Fruit fly (Drosophila melanogaster): Measurements from ENCODE around the gene Taf2.

The Taf2 gene

DNA sequence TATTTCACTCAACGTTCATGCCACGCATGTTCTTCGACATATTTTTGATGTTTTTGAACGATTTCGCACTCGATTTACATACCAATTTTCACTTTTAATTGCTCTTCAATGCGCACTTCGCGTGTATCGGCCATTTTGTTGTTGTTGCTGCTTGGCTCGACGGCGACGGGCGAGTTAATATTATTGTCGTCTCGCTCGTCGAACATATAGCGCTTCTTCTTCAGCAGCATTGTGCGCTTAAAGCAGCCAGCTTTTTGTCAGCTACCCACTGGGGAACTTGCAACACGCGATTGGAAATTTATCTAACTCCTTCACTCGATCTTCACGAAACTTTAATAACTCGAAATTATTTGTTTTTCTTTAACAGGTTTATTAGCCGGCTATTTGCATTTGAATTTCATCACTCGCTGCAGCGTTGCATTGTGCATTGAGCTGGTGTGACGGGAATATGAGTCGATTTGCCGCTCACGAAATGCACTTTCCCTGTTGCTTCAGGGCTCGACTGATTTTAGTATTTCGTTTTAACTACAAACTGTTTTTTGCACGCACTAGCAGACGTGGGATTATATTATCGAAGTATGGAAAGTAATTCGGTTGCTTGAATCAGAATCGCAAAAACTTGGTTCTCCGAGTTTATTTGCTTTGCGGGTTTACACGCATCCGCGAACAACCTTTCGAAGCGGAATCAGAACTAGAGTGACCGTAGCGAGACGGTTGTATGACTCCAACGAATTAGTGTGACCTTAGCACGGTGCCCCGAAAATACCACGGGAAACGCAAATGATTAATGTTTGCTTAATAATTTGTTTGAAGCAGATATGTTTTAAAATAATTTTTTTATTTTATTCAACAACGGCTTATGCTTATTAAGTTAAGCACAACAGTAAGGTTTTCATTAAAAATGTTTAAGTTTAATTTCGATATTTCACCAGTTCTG lies 33.6 kb downstream of the Taf2 start, which contains the start of gene RasGAP1:
RasGAP1 (minus strand) TSS at position 703 of the 937 bp plus-strand sequence.
- TF ChIP-seq fd96Ca (GFP tag; IDR thresholded peaks at IDR 0.05) = no peak
- TF ChIP-seq CG4496 (GFP tag; IDR thresholded peaks at IDR 0.05) = 0 out of 3 replicates have a peak, but pooled peaks have one; percentile 5

DNA sequence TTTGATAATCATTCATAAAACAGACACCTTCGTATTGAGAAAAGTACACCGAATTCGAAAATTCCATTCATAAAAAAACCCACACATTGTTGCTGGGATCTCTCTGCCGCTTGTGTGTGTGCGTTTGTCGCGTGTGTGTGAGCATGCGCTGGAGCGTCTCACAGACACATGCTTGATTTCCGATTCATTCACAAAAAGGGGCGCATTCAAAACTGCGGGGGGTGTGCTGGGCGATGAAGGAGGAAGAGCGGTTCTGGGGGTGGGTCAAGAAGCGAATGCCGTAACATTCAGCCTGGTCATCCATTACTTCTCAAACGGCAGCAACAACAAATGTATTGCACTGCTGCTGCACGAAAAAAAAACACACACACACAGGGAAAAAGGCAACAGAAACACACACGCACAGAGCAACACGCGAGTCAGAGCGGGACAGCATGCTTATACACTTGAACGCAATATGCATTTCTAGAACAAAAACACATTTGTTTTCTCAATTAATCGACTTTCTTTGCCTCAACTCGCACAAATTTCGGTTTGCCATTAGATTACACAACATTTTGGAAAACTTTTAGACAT lies 34.5 kb downstream of the Taf2 start:
- TF ChIP-seq Ets98B (GFP tag; IDR thresholded peaks at IDR 0.05) (peak; percentile 48), CG15710 (tag; optimal IDR thresholded peaks at IDR 0.05) (no peak), CG12605 (GFP tag; IDR thresholded peaks at IDR 0.05) (peak; percentile 57; the same call in 1 of the 2 replicates), CG17806 (tag; optimal IDR thresholded peaks at IDR 0.05) (no peak), Snoo (tag; optimal IDR thresholded peaks at IDR 0.05) (no peak), CG34367 (tag; optimal IDR thresholded peaks at IDR 0.05) (no peak), CG13204 (GFP tag; optimal IDR thresholded peaks at IDR 0.05) (no peak), Pif1A (GFP tag; optimal IDR thresholded peaks at IDR 0.05) (no peak), CG8159 (tag; optimal IDR thresholded peaks at IDR 0.05) (no peak), CG8301 (tag; optimal IDR thresholded peaks at IDR 0.05) (no peak), EcR (GFP tag; optimal IDR thresholded peaks at IDR 0.05) (peak; percentile 56), CG14655 (GFP tag; optimal IDR thresholded peaks at IDR 0.05) (peak; percentile 8), rn (GFP tag; IDR thresholded peaks at IDR 0.05) (0 out of 2 replicates have a peak, but pooled peaks have one; percentile 4), fd96Ca (GFP tag; IDR thresholded peaks at IDR 0.05) (peak; percentile 69), D1 (tag; optimal IDR thresholded peaks at IDR 0.05) (no peak), CG4496 (GFP tag; IDR thresholded peaks at IDR 0.05) (0 out of 3 replicates have a peak, but pooled peaks have one; percentile 25), gl (tag; optimal IDR thresholded peaks at IDR 0.05) (peak; percentile 10), CG9948 (tag; optimal IDR thresholded peaks at IDR 0.05) (no peak), CG10348 (GFP tag; IDR thresholded peaks at IDR 0.05) (no peak), Pif1B (GFP tag; optimal IDR thresholded peaks at IDR 0.05) (peak; percentile 34), CG32121 (GFP tag; IDR thresholded peaks at IDR 0.05) (peak; percentile 53)

DNA sequence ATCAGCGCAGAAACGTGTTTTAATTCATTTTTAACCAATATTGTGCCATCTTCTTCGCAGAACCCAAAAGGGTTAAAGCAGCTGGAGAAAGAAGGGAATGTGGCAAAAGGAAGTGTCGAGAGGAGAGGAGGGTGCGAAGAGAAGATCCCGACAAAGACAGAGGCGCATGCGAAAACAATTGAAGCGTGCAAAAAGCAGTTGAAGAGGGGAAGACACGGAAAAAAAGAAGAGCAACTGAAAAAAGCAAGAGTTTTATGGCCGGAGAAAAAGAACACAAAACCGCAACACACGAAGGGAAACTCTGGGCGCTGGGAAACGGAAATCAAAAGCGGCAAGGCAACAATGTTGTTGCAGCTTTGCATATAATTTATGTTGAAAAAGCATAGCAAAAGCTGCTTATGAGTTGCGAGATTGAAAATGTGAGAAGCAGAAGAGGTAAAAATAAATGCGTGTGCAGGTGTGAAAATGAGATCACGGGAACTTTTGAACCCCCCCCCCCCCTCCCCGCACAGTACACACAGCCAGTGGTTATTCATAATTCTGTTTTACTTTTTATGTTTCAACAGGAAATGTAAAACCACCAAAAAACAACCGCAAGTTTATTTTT lies 35.2 kb downstream of the Taf2 start:
- TF ChIP-seq CG8301 (tag; optimal IDR thresholded peaks at IDR 0.05) (no peak), CG10348 (GFP tag; IDR thresholded peaks at IDR 0.05) (no peak), EcR (GFP tag; optimal IDR thresholded peaks at IDR 0.05) (no peak), CG13204 (GFP tag; optimal IDR thresholded peaks at IDR 0.05) (peak; percentile 77), gl (tag; optimal IDR thresholded peaks at IDR 0.05) (peak; percentile 25), CG34367 (tag; optimal IDR thresholded peaks at IDR 0.05) (peak; percentile 61), Pif1B (GFP tag; optimal IDR thresholded peaks at IDR 0.05) (no peak), CG17806 (tag; optimal IDR thresholded peaks at IDR 0.05) (no peak), CG4496 (GFP tag; IDR thresholded peaks at IDR 0.05) (0 out of 3 replicates have a peak, but pooled peaks have one; percentile 31), D1 (tag; optimal IDR thresholded peaks at IDR 0.05) (no peak), Pif1A (GFP tag; optimal IDR thresholded peaks at IDR 0.05) (peak; percentile 5), CG15710 (tag; optimal IDR thresholded peaks at IDR 0.05) (peak; percentile 62), CG8159 (tag; optimal IDR thresholded peaks at IDR 0.05) (peak; percentile 17), rn (GFP tag; IDR thresholded peaks at IDR 0.05) (no peak), CG12605 (GFP tag; IDR thresholded peaks at IDR 0.05) (0 out of 2 replicates have a peak, but pooled peaks have one; percentile 14), Ets98B (GFP tag; IDR thresholded peaks at IDR 0.05) (no peak), CG14655 (GFP tag; optimal IDR thresholded peaks at IDR 0.05) (peak; percentile 28)

DNA sequence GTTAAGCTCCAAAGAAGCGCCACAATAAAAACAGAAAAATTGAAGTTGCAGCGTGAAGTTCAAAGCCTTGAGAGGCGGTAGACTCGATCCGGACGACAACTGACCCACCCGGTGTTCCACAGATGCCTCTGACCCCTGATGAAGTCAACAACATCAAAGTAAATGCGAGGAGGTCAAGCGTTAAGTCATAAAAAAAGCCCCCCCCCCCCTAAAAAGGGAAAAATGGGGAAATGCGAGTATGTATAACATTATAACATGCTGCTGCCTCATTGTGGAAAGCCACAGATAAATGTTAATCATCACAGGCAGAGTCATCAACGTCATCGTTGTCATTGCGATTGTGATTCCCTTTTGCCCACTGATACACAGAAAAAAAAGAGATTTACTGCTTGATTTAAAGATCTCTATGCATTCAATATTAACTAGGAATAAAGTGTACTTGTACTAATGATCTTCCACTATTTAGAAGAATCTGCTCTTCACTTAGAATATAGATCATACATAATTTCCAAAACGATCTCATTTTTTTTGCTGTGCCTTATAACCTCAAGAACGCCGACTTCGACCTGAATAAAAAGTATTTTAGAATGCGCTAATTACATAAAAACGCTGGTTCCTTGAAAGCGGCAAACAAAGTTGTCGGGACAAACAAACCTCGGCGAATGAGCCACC lies 37.3 kb downstream of the Taf2 start:
- TF ChIP-seq CG34367 (tag; optimal IDR thresholded peaks at IDR 0.05) (no peak), CG8301 (tag; optimal IDR thresholded peaks at IDR 0.05) (no peak), CG15710 (tag; optimal IDR thresholded peaks at IDR 0.05) (peak; percentile 14), CG17806 (tag; optimal IDR thresholded peaks at IDR 0.05) (peak; percentile 32), CG9948 (tag; optimal IDR thresholded peaks at IDR 0.05) (peak; percentile 15), Pif1B (GFP tag; optimal IDR thresholded peaks at IDR 0.05) (no peak), CG10348 (GFP tag; IDR thresholded peaks at IDR 0.05) (no peak), CG8159 (tag; optimal IDR thresholded peaks at IDR 0.05) (peak; percentile 22), rn (GFP tag; IDR thresholded peaks at IDR 0.05) (no peak), Pif1A (GFP tag; optimal IDR thresholded peaks at IDR 0.05) (peak; percentile 3), CG14655 (GFP tag; optimal IDR thresholded peaks at IDR 0.05) (peak; percentile 7), CG32121 (GFP tag; IDR thresholded peaks at IDR 0.05) (no peak), CG4496 (GFP tag; IDR thresholded peaks at IDR 0.05) (0 out of 3 replicates have a peak, but pooled peaks have one; percentile 31), fd96Ca (GFP tag; IDR thresholded peaks at IDR 0.05) (no peak), EcR (GFP tag; optimal IDR thresholded peaks at IDR 0.05) (no peak)

DNA sequence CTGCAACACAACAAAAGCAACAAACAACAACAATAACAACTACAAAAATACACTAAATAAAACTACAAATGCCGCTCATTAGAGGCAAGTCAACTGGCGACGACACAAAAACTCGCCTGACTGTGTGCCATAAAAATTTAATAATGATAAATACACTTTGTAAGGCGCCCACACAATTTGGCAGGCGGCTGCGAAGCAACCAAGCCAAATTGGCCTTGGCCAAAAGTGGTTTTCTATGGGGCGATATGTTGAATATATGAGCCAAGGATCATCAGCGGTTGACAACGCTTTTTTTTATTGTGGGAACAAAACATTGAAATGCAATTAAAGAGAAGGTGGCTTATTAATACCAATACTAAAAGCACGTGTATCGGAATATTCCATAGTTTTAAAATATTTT lies 38.4 kb downstream of the Taf2 start:
- TF ChIP-seq CG14655 (GFP tag; optimal IDR thresholded peaks at IDR 0.05) (no peak), CG34367 (tag; optimal IDR thresholded peaks at IDR 0.05) (no peak), CG12605 (GFP tag; IDR thresholded peaks at IDR 0.05) (no peak)

Measured in whole organism, pupa.